Worm (Caenorhabditis elegans) whole organism, late embryonic: Measurements from ENCODE around the gene F36D3.8.

Source experiments
- F13H6.1 ChIP-seq: sonication (generic microtip); optimal IDR thresholded peaks from 2 replicates; lab custom pipeline; 2016; ENCODE audit warnings: missing genetic modification characterization, missing compliant biosample characterization
- ceh-2 ChIP-seq: sonication (generic microtip); optimal IDR thresholded peaks from 2 replicates; lab custom pipeline; 2016; ENCODE audit warnings: missing genotype, missing genetic modification characterization, missing compliant biosample characterization
- dmd-4 ChIP-seq: sonication (generic microtip); optimal IDR thresholded peaks from 2 replicates; lab custom pipeline; 2016; ENCODE audit warnings: borderline replicate concordance, missing genetic modification characterization, missing compliant biosample characterization
- elt-2 ChIP-seq: sonication (generic microtip); optimal IDR thresholded peaks from 2 replicates; lab custom pipeline; 2016; ENCODE audit warnings: missing genetic modification reagents, missing genetic modification characterization, missing compliant biosample characterization
- fkh-10 ChIP-seq: fragments of 150-350 bp; optimal IDR thresholded peaks from 2 replicates; lab custom pipeline; 2014; ENCODE audit warnings: missing biosample characterization, missing genetic modification reagents, missing genetic modification characterization
- lin-11 ChIP-seq: fragments of 200-800 bp; sonication (Bioruptor generic); optimal IDR thresholded peaks from 2 replicates; lab custom pipeline; 2018; ENCODE audit warnings: mild to moderate bottlenecking, missing genetic modification characterization, missing compliant biosample characterization
- madf-2 ChIP-seq: sonication (generic microtip); optimal IDR thresholded peaks from 2 replicates; lab custom pipeline; 2017; ENCODE audit warnings: missing genetic modification characterization, missing compliant biosample characterization
- nhr-11 ChIP-seq: fragments of 150-350 bp; optimal IDR thresholded peaks from 2 replicates; lab custom pipeline; 2014; ENCODE audit warnings: missing biosample characterization, missing genetic modification characterization
- pha-2 ChIP-seq: sonication (generic microtip); optimal IDR thresholded peaks from 2 replicates; lab custom pipeline; 2017; ENCODE audit warnings: mild to moderate bottlenecking, missing genetic modification characterization, missing compliant biosample characterization
- pha-4 ChIP-seq: fragments of 150-350 bp; optimal IDR thresholded peaks from 2 replicates; lab custom pipeline; 2018; ENCODE audit warnings: missing biosample characterization, missing genetic modification reagents, missing genetic modification characterization
- pqm-1 ChIP-seq: sonication (generic microtip); optimal IDR thresholded peaks from 2 replicates; lab custom pipeline; 2016; ENCODE audit warnings: missing genetic modification characterization, missing compliant biosample characterization
- sox-4 ChIP-seq: sonication (generic microtip); optimal IDR thresholded peaks from 2 replicates; lab custom pipeline; 2017; ENCODE audit warnings: mild to moderate bottlenecking, missing genetic modification characterization, inconsistent platforms, missing compliant biosample characterization
- tbx-2 ChIP-seq: sonication (generic microtip); optimal IDR thresholded peaks from 2 replicates; lab custom pipeline; 2016; ENCODE audit warnings: missing genetic modification characterization, missing compliant biosample characterization
- ztf-16 ChIP-seq: sonication (generic microtip); optimal IDR thresholded peaks from 2 replicates; lab custom pipeline; 2017; ENCODE audit warnings: missing genetic modification characterization, missing compliant biosample characterization

DNA sequence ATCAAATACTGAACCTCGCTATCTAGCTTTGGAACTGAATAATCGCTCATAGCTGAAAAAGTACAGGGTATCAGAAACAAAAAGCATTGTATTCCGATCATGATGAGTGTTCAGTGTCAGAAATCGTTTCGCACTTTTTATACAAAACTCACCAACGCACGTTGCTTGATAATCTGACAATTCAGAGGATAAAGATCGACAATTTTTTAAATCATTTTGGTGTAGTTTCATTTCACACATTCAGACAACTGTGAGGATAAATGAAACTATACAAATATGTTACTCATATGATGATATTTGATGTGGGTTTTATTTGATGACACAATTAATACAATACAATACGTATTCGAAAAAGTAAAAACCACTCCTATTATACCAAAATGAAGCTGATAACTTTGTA, 43.9 kb upstream of the F36D3.8 start, which contains the start of gene F57E7.2:
- TF ChIP-seq dmd-4 (tag; lab: Kevin White, UChicago) (no peak), nhr-11 (tag; lab: Kevin White, UChicago) (no peak), tbx-2 (tag; lab: Kevin White, UChicago) (no peak), pha-2 (tag; lab: Kevin White, UChicago) (no peak), ceh-2 (tag; lab: Kevin White, UChicago) (no peak), elt-2 (no peak), pha-4 (no peak), pqm-1 (tag; lab: Kevin White, UChicago) (no peak), sox-4 (tag; lab: Kevin White, UChicago) (no peak), ztf-16 (tag; lab: Kevin White, UChicago) (no peak), F13H6.1 (no peak), fkh-10 (GFP tag; lab: Kevin White, UChicago) (no peak), madf-2 (tag; lab: Kevin White, UChicago) (no peak), lin-11 (no peak)
